Worm (Caenorhabditis elegans): ENCODE measurements around the gene ddo-1.

DNA sequence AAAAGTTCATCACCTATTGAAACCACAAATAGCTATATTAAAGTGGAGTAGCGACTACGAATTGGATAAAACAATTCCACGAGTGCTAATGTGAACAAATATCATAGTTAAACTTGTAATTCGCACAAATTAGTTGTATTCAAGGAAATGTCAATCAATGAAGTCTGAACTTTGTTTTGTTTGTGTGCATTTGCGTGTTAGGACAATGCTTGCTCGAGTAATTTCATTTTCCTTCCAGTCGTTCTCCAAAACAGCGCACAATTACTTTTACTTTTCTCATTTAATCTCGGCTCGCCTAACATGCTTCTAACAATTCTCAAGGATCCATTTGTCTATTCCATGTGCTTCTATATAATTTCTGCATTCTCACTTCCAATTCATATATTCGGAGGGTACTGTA, 47.6 kb upstream of the ddo-1 start, which contains the start of gene srh-301:
- TF ChIP-seq unc-39 (tag; optimal IDR thresholded peaks at IDR 0.05) (no peak), lin-15B (tag; optimal IDR thresholded peaks at IDR 0.05) (no peak), nhr-77 (tag; optimal IDR thresholded peaks at IDR 0.05) (no peak), pqm-1 (tag; optimal IDR thresholded peaks at IDR 0.05) (no peak), mdl-1 (tag; optimal IDR thresholded peaks at IDR 0.05) (no peak)

Data from whole organism, L4 larva.